Fruit fly (Drosophila melanogaster) whole organism, embryonic: Measurements from ENCODE around the gene CG4702.

Experiments used
- Asciz ChIP-seq: fragments of 200-800 bp; sonication (Bioruptor generic); optimal IDR thresholded peaks from 2 replicates; lab custom pipeline; 2017; ENCODE audit warnings: missing biosample characterization, mild to moderate bottlenecking, missing genetic modification characterization, missing genetic modification reagents
- CG10147 ChIP-seq: fragments of 200-800 bp; sonication (Bioruptor generic); optimal IDR thresholded peaks from 2 replicates; lab custom pipeline; 2019; ENCODE audit warnings: missing biosample characterization, mild to moderate bottlenecking, missing genetic modification characterization, moderate library complexity
- CG11085 ChIP-seq: fragments of 200-800 bp; sonication (Bioruptor generic); IDR thresholded peaks from 2 replicates; pipeline ENCODE4 v1.3.6; 2022; ENCODE audit warnings: missing biosample characterization, missing genetic modification characterization
- CG1233 ChIP-seq: fragments of 200-800 bp; sonication (Bioruptor generic); optimal IDR thresholded peaks from 4 replicates; lab custom pipeline; 2018; ENCODE audit warnings: missing biosample characterization, mild to moderate bottlenecking, missing genetic modification characterization
- CG12659 ChIP-seq: fragments of 200-800 bp; sonication (Bioruptor generic); optimal IDR thresholded peaks from 3 replicates; lab custom pipeline; 2017; ENCODE audit warnings: mild to moderate bottlenecking, missing biosample characterization, missing genetic modification reagents, missing genetic modification characterization
- CG14014 ChIP-seq: fragments of 200-800 bp; sonication (Bioruptor generic); IDR thresholded peaks from 2 replicates; pipeline ENCODE4 v1.3.6; 2022; ENCODE audit warnings: missing biosample characterization, missing genetic modification characterization
- CG14050 ChIP-seq: fragments of 200-800 bp; sonication (Bioruptor generic); IDR thresholded peaks from 3 replicates; pipeline ENCODE4 v1.3.6; 2022; ENCODE audit warnings: missing biosample characterization, missing genetic modification characterization
- CG1529 ChIP-seq: fragments of 200-800 bp; sonication (Bioruptor generic); optimal IDR thresholded peaks from 3 replicates; lab custom pipeline; 2018; ENCODE audit warnings: missing biosample characterization, missing genetic modification characterization
- CG1602 ChIP-seq: fragments of 200-800 bp; sonication (Bioruptor generic); optimal IDR thresholded peaks from 3 replicates; lab custom pipeline; 2016; ENCODE audit warnings: missing biosample characterization, missing genetic modification characterization
- CG1647 ChIP-seq: fragments of 200-800 bp; sonication (Bioruptor generic); optimal IDR thresholded peaks from 3 replicates; lab custom pipeline; 2016; ENCODE audit warnings: missing biosample characterization, missing genetic modification characterization
- CG17612 ChIP-seq: fragments of 200-800 bp; sonication (Bioruptor generic); IDR thresholded peaks from 2 replicates; pipeline ENCODE4 v1.3.6; 2022; ENCODE audit warnings: missing biosample characterization, missing genetic modification characterization
- CG18599 ChIP-seq: fragments of 200-800 bp; sonication (Bioruptor generic); optimal IDR thresholded peaks from 3 replicates; lab custom pipeline; 2017; ENCODE audit warnings: missing biosample characterization, missing genetic modification characterization, mild to moderate bottlenecking, moderate library complexity, missing genetic modification reagents
- CG2120 ChIP-seq: fragments of 200-800 bp; sonication (Bioruptor generic); optimal IDR thresholded peaks from 3 replicates; lab custom pipeline; 2016; ENCODE audit warnings: missing biosample characterization, missing genetic modification characterization
- CG30431 ChIP-seq: fragments of 200-800 bp; sonication (Bioruptor generic); optimal IDR thresholded peaks from 2 replicates; lab custom pipeline; 2017; ENCODE audit warnings: missing biosample characterization, missing genetic modification characterization
- CG31388 ChIP-seq: fragments of 200-800 bp; sonication (Bioruptor generic); optimal IDR thresholded peaks from 2 replicates; lab custom pipeline; 2016; ENCODE audit warnings: missing biosample characterization, missing genetic modification characterization
- CG31441 ChIP-seq: fragments of 200-800 bp; sonication (Bioruptor generic); IDR thresholded peaks from 2 replicates; pipeline ENCODE4 v1.3.6; 2022; ENCODE audit warnings: missing biosample characterization, missing genetic modification characterization
- CG34376 ChIP-seq: fragments of 200-800 bp; sonication (Bioruptor generic); optimal IDR thresholded peaks from 2 replicates; lab custom pipeline; 2018; ENCODE audit warnings: missing biosample characterization, mild to moderate bottlenecking, missing genetic modification characterization
- CG3726 ChIP-seq: fragments of 200-800 bp; sonication (Bioruptor generic); IDR thresholded peaks from 3 replicates; pipeline ENCODE4, ENCODE4 v1.3.6; 2022; ENCODE audit warnings: missing biosample characterization, missing genetic modification characterization
- CG4328 ChIP-seq: fragments of 200-800 bp; sonication (Bioruptor generic); optimal IDR thresholded peaks from 3 replicates; lab custom pipeline; 2017; ENCODE audit warnings: missing biosample characterization, missing genetic modification reagents, missing genetic modification characterization
- CG4617 ChIP-seq: fragments of 200-800 bp; sonication (Bioruptor generic); optimal IDR thresholded peaks from 3 replicates; lab custom pipeline; 2016; ENCODE audit warnings: missing biosample characterization, missing genetic modification characterization, borderline replicate concordance
- CG5953 ChIP-seq: fragments of 200-800 bp; sonication (Bioruptor generic); IDR thresholded peaks from 2 replicates; pipeline ENCODE4 v1.3.6; 2022; ENCODE audit warnings: missing biosample characterization, missing genetic modification characterization
- CG6272 ChIP-seq: fragments of 200-800 bp; sonication (Bioruptor generic); IDR thresholded peaks from 2 replicates; pipeline ENCODE4 v1.3.6; 2022; ENCODE audit warnings: missing biosample characterization, missing genetic modification characterization
- CG6791 ChIP-seq: fragments of 200-800 bp; sonication (Bioruptor generic); IDR thresholded peaks from 3 replicates; pipeline ENCODE4 v1.3.6; 2022; ENCODE audit warnings: missing biosample characterization, missing genetic modification characterization; ENCODE audit not compliant: partially characterized antibody
- CG7928 ChIP-seq: fragments of 200-800 bp; sonication (Bioruptor generic); optimal IDR thresholded peaks from 2 replicates; lab custom pipeline; 2017; ENCODE audit warnings: missing biosample characterization, mild to moderate bottlenecking, missing genetic modification characterization
- CG8290 ChIP-seq, 3 experiments: fragments of 200-800 bp; sonication (Bioruptor generic); optimal IDR thresholded peaks; 2 replicates each; lab custom pipeline; 2016 to 2019; ENCODE audit warnings: missing biosample characterization in 3 of 3, missing genetic modification characterization in 3 of 3, mild to moderate bottlenecking in 2 of 3, moderate library complexity in 1 of 3
- CG9727 ChIP-seq: fragments of 200-800 bp; sonication (Bioruptor generic); optimal IDR thresholded peaks from 3 replicates; lab custom pipeline; 2017; ENCODE audit warnings: missing biosample characterization, mild to moderate bottlenecking, missing genetic modification characterization
- Dip3 ChIP-seq: fragments of 200-800 bp; sonication (Bioruptor generic); optimal IDR thresholded peaks from 3 replicates; lab custom pipeline; 2016; ENCODE audit warnings: missing biosample characterization, missing genetic modification characterization
- Doc3 ChIP-seq: fragments of 200-800 bp; sonication (Bioruptor generic); IDR thresholded peaks from 3 replicates; pipeline ENCODE4 v1.3.6; 2022; ENCODE audit warnings: missing biosample characterization, missing genetic modification characterization; ENCODE audit not compliant: partially characterized antibody
- Drgx ChIP-seq: fragments of 200-800 bp; sonication (Bioruptor generic); IDR thresholded peaks from 2 replicates; pipeline ENCODE4 v1.3.6; 2022; ENCODE audit warnings: missing biosample characterization, missing genetic modification characterization
- Ets65A ChIP-seq: fragments of 200-800 bp; sonication (Bioruptor generic); peaks from one replicate; lab custom pipeline; 2016; ENCODE audit warnings: missing biosample characterization, missing genetic modification characterization
- Lim3 ChIP-seq: fragments of 200-800 bp; sonication (Bioruptor generic); IDR thresholded peaks from 2 replicates; pipeline ENCODE4 v1.3.6; 2022; ENCODE audit warnings: missing biosample characterization, missing genetic modification characterization
- Mes4 ChIP-seq: fragments of 200-800 bp; sonication (Bioruptor generic); optimal IDR thresholded peaks from 2 replicates; lab custom pipeline; 2016; ENCODE audit warnings: missing biosample characterization, missing genetic modification characterization
- Nf-YC ChIP-seq: fragments of 200-800 bp; optimal IDR thresholded peaks from 3 replicates; lab custom pipeline; 2019; ENCODE audit warnings: missing biosample characterization, mild to moderate bottlenecking, missing genetic modification characterization, moderate library complexity
- NfI ChIP-seq: fragments of 200-800 bp; sonication (Bioruptor generic); optimal IDR thresholded peaks from 3 replicates; lab custom pipeline; 2018; ENCODE audit warnings: missing biosample characterization, mild to moderate bottlenecking, missing genetic modification characterization, moderate library complexity
- Stat92E ChIP-seq, 3 experiments: fragments of >200 bp in 2 of 3; fragments of 200-800 bp in 1 of 3; sonication (Bioruptor generic) in 1 of 3; optimal IDR thresholded peaks; 2 replicates each; lab custom pipeline; 2017 to 2019; ENCODE audit warnings: missing biosample characterization in 3 of 3, missing genetic modification characterization in 3 of 3, mild to moderate bottlenecking in 1 of 3, moderate library complexity in 1 of 3
- Vsx1 ChIP-seq: fragments of 200-800 bp; sonication (Bioruptor generic); optimal IDR thresholded peaks from 2 replicates; lab custom pipeline; 2017; ENCODE audit warnings: missing biosample characterization, mild to moderate bottlenecking, missing genetic modification characterization, missing genetic modification reagents
- dimm ChIP-seq: fragments of 200-800 bp; sonication (Bioruptor generic); IDR thresholded peaks from 2 replicates; pipeline ENCODE4 v1.3.6; 2022; ENCODE audit warnings: missing biosample characterization, missing genetic modification characterization
- eyg ChIP-seq: fragments of 200-800 bp; sonication (Bioruptor generic); optimal IDR thresholded peaks from 3 replicates; lab custom pipeline; 2016; ENCODE audit warnings: missing biosample characterization, missing genetic modification characterization
- fd96Cb ChIP-seq: fragments of 200-800 bp; sonication (Bioruptor generic); optimal IDR thresholded peaks from 2 replicates; lab custom pipeline; 2018; ENCODE audit warnings: missing biosample characterization, mild to moderate bottlenecking, missing genetic modification characterization, moderate library complexity
- hbn ChIP-seq: fragments of 200-800 bp; sonication (Bioruptor generic); IDR thresholded peaks from 2 replicates; pipeline ENCODE4 v1.3.6; 2022; ENCODE audit warnings: missing biosample characterization, missing genetic modification characterization; ENCODE audit not compliant: partially characterized antibody
- ind ChIP-seq: fragments of 200-800 bp; sonication (Bioruptor generic); optimal IDR thresholded peaks from 3 replicates; lab custom pipeline; 2016; ENCODE audit warnings: missing biosample characterization, missing genetic modification characterization
- jigr1 ChIP-seq: fragments of 200-800 bp; sonication (Bioruptor generic); IDR thresholded peaks from 3 replicates; pipeline ENCODE4 v1.3.6; 2022; ENCODE audit warnings: missing biosample characterization, missing genetic modification characterization
- kah ChIP-seq: fragments of 200-800 bp; sonication (Bioruptor generic); optimal IDR thresholded peaks from 2 replicates; lab custom pipeline; 2018; ENCODE audit warnings: missing biosample characterization, mild to moderate bottlenecking, missing genetic modification characterization
- nmo ChIP-seq: fragments of 200-800 bp; sonication (Bioruptor generic); optimal IDR thresholded peaks from 2 replicates; lab custom pipeline; 2018; ENCODE audit warnings: missing biosample characterization, mild to moderate bottlenecking, missing genetic modification characterization, moderate library complexity
- odd ChIP-seq: fragments of 200-800 bp; sonication (Bioruptor generic); optimal IDR thresholded peaks from 2 replicates; lab custom pipeline; 2017; ENCODE audit warnings: missing biosample characterization, mild to moderate bottlenecking, missing genetic modification characterization
- p53 ChIP-seq: fragments of 200-800 bp; sonication (Bioruptor generic); optimal IDR thresholded peaks from 2 replicates; lab custom pipeline; 2016; ENCODE audit warnings: missing biosample characterization, missing genetic modification characterization
- tin ChIP-seq: fragments of 200-800 bp; sonication (Bioruptor generic); optimal IDR thresholded peaks from 3 replicates; lab custom pipeline; 2016; ENCODE audit warnings: missing biosample characterization, missing genetic modification characterization
- twi ChIP-seq: fragments of 200-800 bp; optimal IDR thresholded peaks from 2 replicates; lab custom pipeline; 2019; ENCODE audit warnings: missing biosample characterization, mild to moderate bottlenecking, missing genetic modification characterization, moderate library complexity
- unpg ChIP-seq: fragments of 200-800 bp; sonication (Bioruptor generic); optimal IDR thresholded peaks from 3 replicates; lab custom pipeline; 2018; ENCODE audit warnings: missing biosample characterization, mild to moderate bottlenecking, missing genetic modification characterization, moderate library complexity
- wek ChIP-seq: fragments of 200-800 bp; sonication (Bioruptor generic); optimal IDR thresholded peaks from 3 replicates; lab custom pipeline; 2018; ENCODE audit warnings: missing biosample characterization, mild to moderate bottlenecking, missing genetic modification characterization, moderate library complexity

Gene CG4702

DNA sequence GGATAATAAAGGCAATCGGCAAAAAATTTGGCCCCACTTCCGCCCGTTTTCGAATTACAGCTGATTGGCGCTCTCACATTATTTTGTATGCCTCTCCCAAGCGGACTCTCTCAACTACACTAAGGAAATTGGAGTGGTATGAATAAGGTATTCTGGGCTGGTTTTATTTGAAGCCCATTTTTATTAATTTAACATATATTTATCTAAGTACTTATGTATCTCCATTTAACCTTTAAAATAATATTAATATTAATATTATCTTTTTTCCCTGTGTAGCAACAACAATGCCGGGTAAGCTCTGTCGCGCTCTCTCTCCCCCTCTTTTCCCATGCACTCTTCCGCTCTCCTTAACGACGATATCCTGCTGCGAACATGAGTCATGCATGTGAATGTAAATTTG, 49.0 kb downstream of the CG4702 start (continued):
- TF ChIP-seq CG11085 (GFP tag; lab: Robert Waterston, UW) = peak; percentile 81
- TF ChIP-seq unpg = no peak
- TF ChIP-seq CG34376 (GFP tag; lab: Kevin White, UChicago) = peak; percentile 23
- no peak for TF ChIP-seq eyg (GFP tag; lab: Kevin White, UChicago)
- no peak for TF ChIP-seq CG6791 (GFP tag; lab: Robert Waterston, UW)
- peak; percentile 64 for TF ChIP-seq CG1233 (GFP tag; lab: Kevin White, UChicago)
- TF ChIP-seq hbn (GFP tag; lab: Robert Waterston, UW) = no peak
- peak; percentile 24 for TF ChIP-seq CG1602 (GFP tag; lab: Kevin White, UChicago)
- peak; percentile 45 for TF ChIP-seq CG4328 (GFP tag; lab: Kevin White, UChicago)
- TF ChIP-seq CG7928 (GFP tag; lab: Kevin White, UChicago) = peak; percentile 25
- peak; percentile 28 for TF ChIP-seq CG1529
- no peak for TF ChIP-seq Dip3 (GFP tag; lab: Kevin White, UChicago)
- peak; percentile 61 for TF ChIP-seq CG2120 (GFP tag; lab: Kevin White, UChicago)
- no peak for TF ChIP-seq CG4617 (GFP tag; lab: Kevin White, UChicago)
- 0 out of 2 replicates have a peak, but pooled peaks have one; percentile 21 for TF ChIP-seq CG17612 (GFP tag; lab: Robert Waterston, UW)
- TF ChIP-seq CG3726 (GFP tag; lab: Robert Waterston, UW) = peak; percentile 38; the same call in 1 of the 3 replicates
- TF ChIP-seq CG8290 (GFP tag; optimal IDR thresholded peaks at IDR 0.05; lab: Kevin White, UChicago) = no peak
- TF ChIP-seq CG8290 (tag; optimal IDR thresholded peaks at IDR 0.05; lab: Kevin White, UChicago) = no peak
- TF ChIP-seq CG1647 (GFP tag; lab: Kevin White, UChicago) = no peak
- peak; percentile 93 for TF ChIP-seq CG18599 (GFP tag; lab: Kevin White, UChicago)
- TF ChIP-seq CG14050 (GFP tag; lab: Robert Waterston, UW) = peak; percentile 74
- TF ChIP-seq NfI (GFP tag; lab: Kevin White, UChicago) = peak; percentile 74
- TF ChIP-seq CG12659 (GFP tag; lab: Kevin White, UChicago) = peak; percentile 77
- TF ChIP-seq CG5953 (GFP tag; lab: Robert Waterston, UW) = peak; percentile 24; the same call in 1 of the 2 replicates
- TF ChIP-seq ind (GFP tag; lab: Kevin White, UChicago) = peak; percentile 72
- peak; percentile 74 for TF ChIP-seq Drgx (GFP tag; lab: Robert Waterston, UW)
- peak; percentile 79 for TF ChIP-seq CG31441 (GFP tag; lab: Robert Waterston, UW)
- peak; percentile 70 for TF ChIP-seq CG9727
- TF ChIP-seq CG6272 (GFP tag; lab: Robert Waterston, UW) = peak; percentile 69
- TF ChIP-seq Lim3 = 0 out of 2 replicates have a peak, but pooled peaks have one; percentile 30
- TF ChIP-seq CG10147 = peak; percentile 79
- 0 out of 3 replicates have a peak, but pooled peaks have one; percentile 10 for TF ChIP-seq jigr1 (GFP tag; lab: Robert Waterston, UW)
- peak; percentile 82 for TF ChIP-seq CG14014 (GFP tag; lab: Robert Waterston, UW)
- peak; percentile 7 for TF ChIP-seq kah
- peak; percentile 49 for TF ChIP-seq odd
- peak; percentile 56 for TF ChIP-seq Asciz (GFP tag; lab: Kevin White, UChicago)
- TF ChIP-seq Stat92E (GFP tag; optimal IDR thresholded peaks at IDR 0.05; lab: Kevin White, UChicago) = no peak
- no peak for TF ChIP-seq Mes4 (GFP tag; lab: Kevin White, UChicago)
- TF ChIP-seq tin (GFP tag; lab: Kevin White, UChicago) = peak; percentile 53
- no peak for TF ChIP-seq Nf-YC (tag; lab: Kevin White, UChicago)
- peak; percentile 71 for TF ChIP-seq nmo
- TF ChIP-seq fd96Cb (tag; lab: Kevin White, UChicago) = peak; percentile 70
- peak; percentile 15 for TF ChIP-seq CG30431
- peak; percentile 30 for TF ChIP-seq Ets65A (GFP tag; lab: Kevin White, UChicago)
- TF ChIP-seq twi (tag; lab: Kevin White, UChicago) = no peak
- no peak for TF ChIP-seq Vsx1
- no peak for TF ChIP-seq Doc3 (GFP tag; lab: Robert Waterston, UW)
- TF ChIP-seq dimm (GFP tag; lab: Robert Waterston, UW) = peak; percentile 65
- TF ChIP-seq p53 = no peak
- no peak for TF ChIP-seq wek
- no peak for TF ChIP-seq CG31388
